Fruit fly (Drosophila melanogaster): ENCODE results near the gene VhaAC45RP.

dm6 chr3R:30129019-30129418 is 37.2 kb downstream of the VhaAC45RP start, which contains the start of gene Ppi1:
- TF ChIP-seq psq (optimal IDR thresholded peaks at IDR 0.05): no peak
- no peak for TF ChIP-seq EcR (GFP tag; optimal IDR thresholded peaks at IDR 0.05)
- no peak for TF ChIP-seq CG8478 (optimal IDR thresholded peaks at IDR 0.05)
